Worm (Caenorhabditis elegans): ENCODE results near the gene hot-8.

DNA sequence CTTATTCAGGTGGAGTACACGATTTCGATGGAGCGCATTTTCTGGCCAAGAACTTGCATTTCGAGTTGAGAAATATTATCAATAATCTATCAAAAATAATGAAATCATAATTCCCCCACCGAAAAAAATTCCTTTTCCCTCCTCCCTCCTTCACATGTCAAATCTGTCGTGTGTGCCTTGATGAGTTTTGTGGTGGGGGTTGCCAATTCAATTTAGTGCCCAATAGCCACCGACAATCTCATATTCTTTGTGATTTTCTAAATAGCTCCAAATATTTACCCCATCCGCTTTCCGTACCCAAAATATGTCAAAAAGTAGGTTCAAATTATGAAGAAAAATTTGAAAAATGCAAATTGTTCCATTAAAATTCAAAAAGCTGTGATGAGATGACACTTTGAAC lies 18.1 kb upstream of the hot-8 start, which contains the start of gene tmc-1:
- TF ChIP-seq unc-39 (tag; optimal IDR thresholded peaks at IDR 0.05) (no peak), pha-4 (tag; optimal IDR thresholded peaks at IDR 0.05) (no peak), ces-1 (GFP tag; optimal IDR thresholded peaks at IDR 0.05) (peak; percentile 61), blmp-1 (tag; optimal IDR thresholded peaks at IDR 0.05) (no peak), nhr-28 (tag; optimal IDR thresholded peaks at IDR 0.05) (no peak), lin-13 (tag; optimal IDR thresholded peaks at IDR 0.05) (no peak), snpc-4 (tag; optimal IDR thresholded peaks at IDR 0.05) (no peak), unc-62 (GFP tag; optimal IDR thresholded peaks at IDR 0.05) (no peak), M03D4.4 (tag; optimal IDR thresholded peaks at IDR 0.05) (no peak), elt-3 (tag; optimal IDR thresholded peaks at IDR 0.05) (no peak), sptf-1 (tag; optimal IDR thresholded peaks at IDR 0.05) (no peak), nhr-76 (tag; optimal IDR thresholded peaks at IDR 0.05) (no peak)

Data from whole organism, mixed stage, embryonic.